Fruit fly (Drosophila melanogaster) whole organism, pupa: ENCODE data around the gene CG43402.

Source experiments
- CG10348 ChIP-seq: fragments of 200-800 bp; sonication (Bioruptor generic); IDR thresholded peaks from 2 replicates; pipeline ENCODE4 v1.3.6; 2022; ENCODE audit warnings: missing biosample characterization, missing genetic modification characterization
- CG12605 ChIP-seq: fragments of 200-800 bp; sonication (Bioruptor generic); IDR thresholded peaks from 2 replicates; pipeline ENCODE4 v1.3.6; 2022; ENCODE audit warnings: missing biosample characterization, missing genetic modification characterization
- CG13204 ChIP-seq: fragments of 200-800 bp; sonication (Bioruptor generic); optimal IDR thresholded peaks from 2 replicates; lab custom pipeline; 2018; ENCODE audit warnings: missing biosample characterization, mild to moderate bottlenecking, missing genetic modification characterization, moderate library complexity
- CG14655 ChIP-seq: fragments of 200-800 bp; sonication (Bioruptor generic); optimal IDR thresholded peaks from 3 replicates; lab custom pipeline; 2017; ENCODE audit warnings: mild to moderate bottlenecking, missing biosample characterization, missing genetic modification reagents, missing genetic modification characterization
- CG15710 ChIP-seq: fragments of 200-800 bp; sonication (Bioruptor generic); optimal IDR thresholded peaks from 2 replicates; lab custom pipeline; 2018; ENCODE audit warnings: missing biosample characterization, mild to moderate bottlenecking, missing genetic modification characterization, moderate library complexity
- CG17806 ChIP-seq: fragments of 200-800 bp; sonication (Bioruptor generic); optimal IDR thresholded peaks from 2 replicates; lab custom pipeline; 2018; ENCODE audit warnings: missing biosample characterization, mild to moderate bottlenecking, missing genetic modification characterization, moderate library complexity
- CG32121 ChIP-seq: fragments of 200-800 bp; sonication (Bioruptor generic); IDR thresholded peaks from 2 replicates; pipeline ENCODE4 v1.3.6; 2022; ENCODE audit warnings: missing biosample characterization, missing genetic modification characterization
- CG34367 ChIP-seq: fragments of 200-800 bp; sonication (Bioruptor generic); optimal IDR thresholded peaks from 2 replicates; lab custom pipeline; 2018; ENCODE audit warnings: missing biosample characterization, mild to moderate bottlenecking, missing genetic modification characterization
- CG4496 ChIP-seq: fragments of 200-800 bp; sonication (Bioruptor generic); IDR thresholded peaks from 3 replicates; pipeline ENCODE4 v1.3.6; 2022; ENCODE audit warnings: missing biosample characterization, missing genetic modification characterization
- CG8159 ChIP-seq: fragments of 200-800 bp; sonication (Bioruptor generic); optimal IDR thresholded peaks from 3 replicates; lab custom pipeline; 2018; ENCODE audit warnings: missing biosample characterization, mild to moderate bottlenecking, missing genetic modification characterization, moderate library complexity
- CG8301 ChIP-seq: fragments of 200-800 bp; sonication (Bioruptor generic); optimal IDR thresholded peaks from 2 replicates; lab custom pipeline; 2018; ENCODE audit warnings: missing biosample characterization, mild to moderate bottlenecking, missing genetic modification characterization
- CG9948 ChIP-seq: fragments of 200-800 bp; sonication (Bioruptor generic); optimal IDR thresholded peaks from 2 replicates; lab custom pipeline; 2018; ENCODE audit warnings: missing biosample characterization, mild to moderate bottlenecking, missing genetic modification characterization, moderate library complexity
- D1 ChIP-seq: fragments of 200-800 bp; sonication (Bioruptor generic); optimal IDR thresholded peaks from 2 replicates; lab custom pipeline; 2018; ENCODE audit warnings: missing biosample characterization, mild to moderate bottlenecking, missing genetic modification characterization, moderate library complexity
- EcR ChIP-seq: fragments of 200-800 bp; sonication (Bioruptor generic); optimal IDR thresholded peaks from 3 replicates; lab custom pipeline; 2019; ENCODE audit warnings: missing biosample characterization, missing genetic modification characterization, mild to moderate bottlenecking, moderate library complexity, missing genetic modification reagents
- Ets98B ChIP-seq: fragments of 200-800 bp; sonication (Bioruptor generic); IDR thresholded peaks from 2 replicates; pipeline ENCODE4 v1.3.6; 2022; ENCODE audit warnings: missing biosample characterization, missing genetic modification characterization
- Pif1A ChIP-seq: fragments of 200-800 bp; sonication (Bioruptor generic); optimal IDR thresholded peaks from 3 replicates; lab custom pipeline; 2016; ENCODE audit warnings: missing biosample characterization, missing genetic modification characterization
- Pif1B ChIP-seq: fragments of 200-800 bp; sonication (Bioruptor generic); optimal IDR thresholded peaks from 3 replicates; lab custom pipeline; 2016; ENCODE audit warnings: missing biosample characterization, missing genetic modification characterization
- Snoo ChIP-seq: fragments of 200-800 bp; sonication (Bioruptor generic); optimal IDR thresholded peaks from 3 replicates; lab custom pipeline; 2017; ENCODE audit warnings: missing biosample characterization, mild to moderate bottlenecking, missing genetic modification characterization, inconsistent platforms
- fd96Ca ChIP-seq: fragments of 200-800 bp; sonication (Bioruptor generic); IDR thresholded peaks from 3 replicates; pipeline ENCODE4 v1.3.6; 2022; ENCODE audit warnings: missing biosample characterization, missing genetic modification characterization
- gl ChIP-seq: fragments of 200-800 bp; sonication (Bioruptor generic); optimal IDR thresholded peaks from 2 replicates; lab custom pipeline; 2018; ENCODE audit warnings: missing biosample characterization, mild to moderate bottlenecking, missing genetic modification characterization
- rn ChIP-seq: fragments of 200-800 bp; sonication (Bioruptor generic); IDR thresholded peaks from 2 replicates; pipeline ENCODE4 v1.3.6; 2022; ENCODE audit warnings: missing biosample characterization, missing genetic modification characterization

The CG43402 gene

dm6 chr2L:1473427-1473826 is 31.0 kb downstream of the CG43402 start:
- TF ChIP-seq CG10348 (GFP tag; lab: Robert Waterston, UW) (no peak), EcR (GFP tag; lab: Kevin White, UChicago) (no peak), CG13204 (GFP tag; lab: Kevin White, UChicago) (no peak), Ets98B (GFP tag; lab: Robert Waterston, UW) (no peak), CG32121 (GFP tag; lab: Robert Waterston, UW) (no peak), CG17806 (tag; lab: Kevin White, UChicago) (peak; percentile 33), CG4496 (GFP tag; lab: Robert Waterston, UW) (peak; percentile 16; the same call in 1 of the 3 replicates), gl (tag; lab: Kevin White, UChicago) (no peak), CG15710 (tag; lab: Kevin White, UChicago) (peak; percentile 45), CG34367 (no peak), CG14655 (no peak), Pif1A (peak; percentile 35), rn (GFP tag; lab: Robert Waterston, UW) (no peak), Snoo (tag; lab: Kevin White, UChicago) (peak; percentile 64), D1 (tag; lab: Kevin White, UChicago) (no peak), CG12605 (no peak), CG8159 (tag; lab: Kevin White, UChicago) (peak; percentile 60)
- TF ChIP-seq, all 21 proteins: peak for 6

dm6 chr2L:1476872-1477503 is 34.6 kb downstream of the CG43402 start:
- peak; percentile 42 for TF ChIP-seq Pif1A
- no peak for TF ChIP-seq CG8159 (tag; lab: Kevin White, UChicago)
- TF ChIP-seq CG17806 (tag; lab: Kevin White, UChicago) = peak; percentile 3
- TF ChIP-seq CG32121 (GFP tag; lab: Robert Waterston, UW) = no peak
- TF ChIP-seq CG14655 = no peak
- peak; percentile 7 for TF ChIP-seq CG9948 (tag; lab: Kevin White, UChicago)
- TF ChIP-seq CG15710 (tag; lab: Kevin White, UChicago) = peak; percentile 11
- no peak for TF ChIP-seq Snoo (tag; lab: Kevin White, UChicago)

- TF ChIP-seq CG14655 (peak; percentile 45), EcR (GFP tag; lab: Kevin White, UChicago) (no peak), CG8301 (tag; lab: Kevin White, UChicago) (peak; percentile 26)
Measured at dm6 chr2L:1478488-1478887, 36.1 kb downstream of the CG43402 start.

dm6 chr2L:1485975-1486665 is 43.7 kb downstream of the CG43402 start:
- peak; percentile 84 for TF ChIP-seq Ets98B (GFP tag; lab: Robert Waterston, UW)
- peak; percentile 88 for TF ChIP-seq CG4496 (GFP tag; lab: Robert Waterston, UW)
- peak; percentile 67 for TF ChIP-seq gl (tag; lab: Kevin White, UChicago)
- TF ChIP-seq CG32121 (GFP tag; lab: Robert Waterston, UW) = peak; percentile 76
- peak; percentile 12 for TF ChIP-seq CG12605
- peak; percentile 83 for TF ChIP-seq CG8159 (tag; lab: Kevin White, UChicago)
- peak; percentile 86 for TF ChIP-seq CG17806 (tag; lab: Kevin White, UChicago)
- peak; percentile 95 for TF ChIP-seq fd96Ca (GFP tag; lab: Robert Waterston, UW)
- TF ChIP-seq CG34367 = peak; percentile 71
- TF ChIP-seq Snoo (tag; lab: Kevin White, UChicago) = peak; percentile 52
- peak; percentile 70 for TF ChIP-seq Pif1A
- TF ChIP-seq CG8301 (tag; lab: Kevin White, UChicago) = peak; percentile 81
- TF ChIP-seq rn (GFP tag; lab: Robert Waterston, UW) = peak; percentile 86
- TF ChIP-seq CG15710 (tag; lab: Kevin White, UChicago) = peak; percentile 70
- no peak for TF ChIP-seq EcR (GFP tag; lab: Kevin White, UChicago)
- TF ChIP-seq CG10348 (GFP tag; lab: Robert Waterston, UW) = peak; percentile 71
- peak; percentile 68 for TF ChIP-seq CG9948 (tag; lab: Kevin White, UChicago)
- TF ChIP-seq D1 (tag; lab: Kevin White, UChicago) = peak; percentile 53
- TF ChIP-seq Pif1B (GFP tag; lab: Kevin White, UChicago) = peak; percentile 57
- no peak for TF ChIP-seq CG13204 (GFP tag; lab: Kevin White, UChicago)
- TF ChIP-seq CG14655 = peak; percentile 85

- TF ChIP-seq D1 (tag; lab: Kevin White, UChicago) (peak; percentile 33), CG13204 (GFP tag; lab: Kevin White, UChicago) (no peak), CG9948 (tag; lab: Kevin White, UChicago) (no peak)
- TF ChIP-seq, all 21 proteins: peak for 1
Measured at dm6 chr2L:1491791-1492345, 49.4 kb downstream of the CG43402 start, which contains the start of gene CG31928. Gene CG31928 (plus strand): TSS chr2L:1492295.
